Worm (Caenorhabditis elegans): ENCODE data around the gene ketn-1.

- no peak for TF ChIP-seq hlh-15 (tag; optimal IDR thresholded peaks at IDR 0.05)
- TF ChIP-seq pros-1 (tag; optimal IDR thresholded peaks at IDR 0.05): no peak
- TF ChIP-seq eyg-1 (tag; optimal IDR thresholded peaks at IDR 0.05): no peak
- no peak for TF ChIP-seq rnt-1 (tag; optimal IDR thresholded peaks at IDR 0.05)
- TF ChIP-seq ama-1 (optimal IDR thresholded peaks at IDR 0.05): no peak
- TF ChIP-seq elt-2 (tag; optimal IDR thresholded peaks at IDR 0.05): no peak
- TF ChIP-seq nfya-1 (tag; optimal IDR thresholded peaks at IDR 0.05): no peak
- no peak for TF ChIP-seq hlh-6 (tag; optimal IDR thresholded peaks at IDR 0.05)
- TF ChIP-seq ztf-16 (tag; optimal IDR thresholded peaks at IDR 0.05): no peak
- no peak for TF ChIP-seq ahr-1 (tag; optimal IDR thresholded peaks at IDR 0.05)
- no peak for TF ChIP-seq unc-86 (tag; optimal IDR thresholded peaks at IDR 0.05)
These were observed 40.2 kb downstream of the ketn-1 start, which contains the start of gene R05D8.9 for ce11 chrV:2767465-2767864.
